Worm (Caenorhabditis elegans) whole organism, L4 larva: Measurements from ENCODE around the gene sec-61.A.

Experiments
- F10B5.3 ChIP-seq: sonication (generic microtip); optimal IDR thresholded peaks from 2 replicates; lab custom pipeline; 2016; ENCODE audit warnings: mild to moderate bottlenecking, missing genetic modification characterization, missing compliant biosample characterization
- F26F4.8 ChIP-seq: fragments of 200-800 bp; sonication (Bioruptor generic); conservative IDR thresholded peaks from 2 replicates; pipeline ENCODE4 v1.3.6; 2022; ENCODE audit warnings: missing genetic modification characterization, missing compliant biosample characterization
- Y105C5A.15 ChIP-seq: fragments of 200-800 bp; sonication (Bioruptor generic); IDR thresholded peaks from 2 replicates; pipeline ENCODE4 v1.3.6; 2022; ENCODE audit warnings: missing genetic modification characterization, missing compliant biosample characterization
- Y48G9A.11 ChIP-seq: fragments of 200-800 bp; sonication (Bioruptor generic); IDR thresholded peaks from 2 replicates; pipeline ENCODE4 v1.3.6; 2022; ENCODE audit warnings: missing genetic modification reagents, missing genetic modification characterization, missing compliant biosample characterization
- Y75B8A.6 ChIP-seq: fragments of 200-800 bp; sonication (Bioruptor generic); IDR thresholded peaks from 2 replicates; pipeline ENCODE4 v1.3.6; 2022; ENCODE audit warnings: missing genetic modification reagents, missing genetic modification characterization, missing compliant biosample characterization
- ZK337.2 ChIP-seq: fragments of 200-800 bp; sonication (Bioruptor generic); IDR thresholded peaks from 2 replicates; pipeline ENCODE4 v1.3.6; 2022; ENCODE audit warnings: missing genetic modification reagents, missing genetic modification characterization, missing compliant biosample characterization
- ZK546.5 ChIP-seq, 2 experiments: sonication (generic microtip); optimal IDR thresholded peaks; 2 replicates each; lab custom pipeline; 2017; ENCODE audit warnings: missing biosample characterization in 2 of 2, missing genetic modification characterization in 2 of 2
- aly-2 ChIP-seq: sonication (generic microtip); optimal IDR thresholded peaks from 2 replicates; lab custom pipeline; 2018; ENCODE audit warnings: missing biosample characterization, missing genetic modification characterization
- ceh-82 ChIP-seq: sonication (generic microtip); optimal IDR thresholded peaks from 2 replicates; lab custom pipeline; 2017; ENCODE audit warnings: missing biosample characterization, missing genetic modification characterization
- ces-1 ChIP-seq: fragments of 150-350 bp; sonication (generic microtip); optimal IDR thresholded peaks from 4 replicates; lab custom pipeline; 2014; ENCODE audit warnings: missing biosample characterization, missing genetic modification reagents, missing genetic modification characterization
- ctbp-1 ChIP-seq: fragments of 200-800 bp; sonication (Bioruptor generic); IDR thresholded peaks from 2 replicates; pipeline ENCODE4 v1.3.6; 2022; ENCODE audit warnings: missing genetic modification reagents, missing genetic modification characterization, missing compliant biosample characterization
- daf-16 ChIP-seq, 3 experiments: sonication (generic microtip); optimal IDR thresholded peaks; 2 replicates each; lab custom pipeline; 2016 to 2017; ENCODE audit warnings: missing genetic modification characterization in 3 of 3, missing genetic modification reagents in 3 of 3, mild to moderate bottlenecking in 2 of 3, missing compliant biosample characterization in 2 of 3, missing biosample characterization in 1 of 3, moderate library complexity in 1 of 3
- dmd-9 ChIP-seq: fragments of 200-800 bp; sonication (Bioruptor generic); IDR thresholded peaks from 2 replicates; pipeline ENCODE4 v1.3.6; 2022; ENCODE audit warnings: missing genetic modification reagents, missing genetic modification characterization, missing compliant biosample characterization
- dve-1 ChIP-seq: sonication (generic microtip); optimal IDR thresholded peaks from 2 replicates; lab custom pipeline; 2017; ENCODE audit warnings: antibody characterized with exemption, mild to moderate bottlenecking, missing genetic modification characterization, missing compliant biosample characterization; ENCODE audit not compliant: insufficient read depth
- egl-43 ChIP-seq: fragments of 200-800 bp; sonication (Bioruptor generic); IDR thresholded peaks from 2 replicates; pipeline ENCODE4 v1.3.6; 2022; ENCODE audit warnings: missing genetic modification reagents, missing genetic modification characterization, missing compliant biosample characterization
- fkh-10 ChIP-seq: fragments of 150-350 bp; optimal IDR thresholded peaks from 2 replicates; lab custom pipeline; 2014; ENCODE audit warnings: missing biosample characterization, missing genetic modification reagents, missing genetic modification characterization
- fos-1 ChIP-seq: fragments of 150-350 bp; optimal IDR thresholded peaks from 2 replicates; lab custom pipeline; 2014; ENCODE audit warnings: missing biosample characterization, missing genetic modification characterization
- hif-1 ChIP-seq, 2 experiments: sonication (generic microtip); optimal IDR thresholded peaks; 2 replicates each; lab custom pipeline; 2016 to 2017; ENCODE audit warnings: missing compliant biosample characterization in 2 of 2, missing genetic modification characterization in 2 of 2, missing genetic modification reagents in 2 of 2, missing genotype in 2 of 2, mild to moderate bottlenecking in 1 of 2
- hlh-11 ChIP-seq: fragments of 200-800 bp; sonication (Bioruptor generic); optimal IDR thresholded peaks from 2 replicates; lab custom pipeline; 2018; ENCODE audit warnings: mild to moderate bottlenecking, missing genetic modification characterization, missing compliant biosample characterization
- hmg-1.1 ChIP-seq: fragments of 200-800 bp; sonication (Bioruptor generic); IDR thresholded peaks from 2 replicates; pipeline ENCODE4 v1.3.6; 2022; ENCODE audit warnings: missing genetic modification reagents, missing genetic modification characterization, missing compliant biosample characterization
- jun-1 ChIP-seq: fragments of 150-350 bp; optimal IDR thresholded peaks from 2 replicates; lab custom pipeline; 2014; ENCODE audit warnings: missing biosample characterization, missing genetic modification reagents, missing genetic modification characterization
- lim-7 ChIP-seq: fragments of 200-800 bp; sonication (Bioruptor generic); IDR thresholded peaks from 2 replicates; pipeline ENCODE4 v1.3.6; 2022; ENCODE audit warnings: missing genetic modification characterization, missing compliant biosample characterization
- lin-1 ChIP-seq: fragments of 200-800 bp; sonication (Bioruptor generic); IDR thresholded peaks from 2 replicates; pipeline ENCODE4 v1.3.6; 2022; ENCODE audit warnings: missing genetic modification reagents, missing genetic modification characterization, missing compliant biosample characterization
- lin-13 ChIP-seq: fragments of 150-350 bp; optimal IDR thresholded peaks from 2 replicates; lab custom pipeline; 2014; ENCODE audit warnings: missing biosample characterization, missing genetic modification reagents, missing genetic modification characterization
- lin-15B ChIP-seq: fragments of 150-350 bp; sonication (generic microtip); optimal IDR thresholded peaks from 3 replicates; lab custom pipeline; 2014; ENCODE audit warnings: missing biosample characterization, missing genetic modification characterization
- lir-3 ChIP-seq: sonication (generic microtip); optimal IDR thresholded peaks from 2 replicates; lab custom pipeline; 2016; ENCODE audit warnings: mild to moderate bottlenecking, missing genetic modification characterization, missing compliant biosample characterization
- lsy-2 ChIP-seq, 2 experiments: fragments of 150-350 bp in 1 of 2; sonication (generic microtip) in 1 of 2; optimal IDR thresholded peaks; 2 replicates each; lab custom pipeline; 2014 to 2017; ENCODE audit warnings: missing biosample characterization in 2 of 2, missing genetic modification characterization in 2 of 2
- mdl-1 ChIP-seq, 2 experiments: fragments of 150-350 bp in 1 of 2; sonication (generic microtip) in 1 of 2; optimal IDR thresholded peaks; 2 replicates each; lab custom pipeline; 2014 to 2017; ENCODE audit warnings: missing biosample characterization in 2 of 2, missing genetic modification characterization in 2 of 2
- mdt-29 ChIP-seq: fragments of 200-800 bp; sonication (Bioruptor generic); IDR thresholded peaks from 2 replicates; pipeline ENCODE4 v1.3.6; 2022; ENCODE audit warnings: missing genetic modification reagents, missing genetic modification characterization, missing compliant biosample characterization
- mep-1 ChIP-seq: fragments of 150-350 bp; sonication (generic microtip); optimal IDR thresholded peaks from 3 replicates; lab custom pipeline; 2014; ENCODE audit warnings: missing biosample characterization, missing genetic modification characterization
- nhr-102 ChIP-seq: sonication (generic microtip); optimal IDR thresholded peaks from 2 replicates; lab custom pipeline; 2016; ENCODE audit warnings: mild to moderate bottlenecking, missing genetic modification characterization, moderate library complexity, missing compliant biosample characterization
- nhr-11 ChIP-seq: fragments of 150-350 bp; optimal IDR thresholded peaks from 2 replicates; lab custom pipeline; 2014; ENCODE audit warnings: missing biosample characterization, missing genetic modification characterization
- nhr-237 ChIP-seq: sonication (generic microtip); optimal IDR thresholded peaks from 2 replicates; lab custom pipeline; 2017; ENCODE audit warnings: missing biosample characterization, missing genetic modification characterization
- nhr-25 ChIP-seq: sonication (generic microtip); optimal IDR thresholded peaks from 2 replicates; lab custom pipeline; 2017; ENCODE audit warnings: missing genetic modification characterization, mild to moderate bottlenecking, missing compliant biosample characterization, antibody characterized with exemption, moderate library complexity, borderline replicate concordance; ENCODE audit not compliant: insufficient read depth
- nhr-41 ChIP-seq: fragments of 200-800 bp; sonication (Bioruptor generic); IDR thresholded peaks from 2 replicates; pipeline ENCODE4 v1.3.6; 2022; ENCODE audit warnings: missing genetic modification reagents, missing genetic modification characterization, missing compliant biosample characterization
- nhr-42 ChIP-seq: fragments of 200-800 bp; sonication (Bioruptor generic); IDR thresholded peaks from 2 replicates; pipeline ENCODE4 v1.3.6; 2022; ENCODE audit warnings: missing genetic modification characterization, missing compliant biosample characterization
- nhr-76 ChIP-seq: fragments of 150-350 bp; optimal IDR thresholded peaks from 2 replicates; lab custom pipeline; 2014; ENCODE audit warnings: missing biosample characterization, missing genetic modification characterization
- php-3 ChIP-seq: fragments of 200-800 bp; sonication (Bioruptor generic); IDR thresholded peaks from 2 replicates; pipeline ENCODE4 v1.3.6; 2022; ENCODE audit warnings: missing genetic modification reagents, missing genetic modification characterization, missing compliant biosample characterization
- pqm-1 ChIP-seq: sonication (generic microtip); optimal IDR thresholded peaks from 2 replicates; lab custom pipeline; 2017; ENCODE audit warnings: missing biosample characterization, missing genetic modification characterization
- rbr-2 ChIP-seq: sonication (generic microtip); optimal IDR thresholded peaks from 2 replicates; lab custom pipeline; 2016; ENCODE audit warnings: missing genotype, missing genetic modification characterization, missing compliant biosample characterization
- snpc-1.2 ChIP-seq: fragments of 200-800 bp; sonication (Bioruptor generic); IDR thresholded peaks from 2 replicates; pipeline ENCODE4 v1.3.6; 2022; ENCODE audit warnings: missing genetic modification reagents, missing genetic modification characterization, missing compliant biosample characterization
- snpc-4 ChIP-seq: fragments of 150-350 bp; optimal IDR thresholded peaks from 2 replicates; lab custom pipeline; 2014; ENCODE audit warnings: missing biosample characterization, missing genetic modification characterization
- spr-1 ChIP-seq: sonication (generic microtip); optimal IDR thresholded peaks from 2 replicates; lab custom pipeline; 2016; ENCODE audit warnings: mild to moderate bottlenecking, missing genetic modification characterization, missing compliant biosample characterization
- tag-97 ChIP-seq: fragments of 200-800 bp; sonication (Bioruptor generic); IDR thresholded peaks from 2 replicates; pipeline ENCODE4 v1.3.6; 2022; ENCODE audit warnings: missing genetic modification characterization, missing compliant biosample characterization
- unc-130 ChIP-seq: sonication (generic microtip); optimal IDR thresholded peaks from 2 replicates; lab custom pipeline; 2016; ENCODE audit warnings: missing genetic modification reagents, missing genetic modification characterization, missing compliant biosample characterization
- unc-39 ChIP-seq: sonication (generic microtip); optimal IDR thresholded peaks from 2 replicates; lab custom pipeline; 2017; ENCODE audit warnings: missing biosample characterization, missing genetic modification characterization
- unc-62 ChIP-seq, 3 experiments: fragments of 150-350 bp in 1 of 3; sonication (generic microtip); optimal IDR thresholded peaks in 2 of 3; peaks in 1 of 3; 1 replicate in 1 of 3; 2 replicates in 2 of 3; lab custom pipeline; 2014 to 2017; ENCODE audit warnings: missing biosample characterization in 3 of 3, missing genetic modification characterization in 3 of 3, missing genetic modification reagents in 3 of 3, missing genotype in 1 of 3
- zfp-3 ChIP-seq: fragments of 200-800 bp; sonication (Bioruptor generic); conservative IDR thresholded peaks from 2 replicates; pipeline ENCODE4 v1.3.6; 2022; ENCODE audit warnings: missing genetic modification reagents, missing genetic modification characterization, missing compliant biosample characterization
- zip-2 ChIP-seq: fragments of 150-350 bp; optimal IDR thresholded peaks from 2 replicates; lab custom pipeline; 2014; ENCODE audit warnings: missing biosample characterization, missing genetic modification characterization
- ztf-7 ChIP-seq: fragments of 150-350 bp; optimal IDR thresholded peaks from 2 replicates; lab custom pipeline; 2014; ENCODE audit warnings: missing biosample characterization, missing genetic modification characterization

Gene sec-61.A

DNA sequence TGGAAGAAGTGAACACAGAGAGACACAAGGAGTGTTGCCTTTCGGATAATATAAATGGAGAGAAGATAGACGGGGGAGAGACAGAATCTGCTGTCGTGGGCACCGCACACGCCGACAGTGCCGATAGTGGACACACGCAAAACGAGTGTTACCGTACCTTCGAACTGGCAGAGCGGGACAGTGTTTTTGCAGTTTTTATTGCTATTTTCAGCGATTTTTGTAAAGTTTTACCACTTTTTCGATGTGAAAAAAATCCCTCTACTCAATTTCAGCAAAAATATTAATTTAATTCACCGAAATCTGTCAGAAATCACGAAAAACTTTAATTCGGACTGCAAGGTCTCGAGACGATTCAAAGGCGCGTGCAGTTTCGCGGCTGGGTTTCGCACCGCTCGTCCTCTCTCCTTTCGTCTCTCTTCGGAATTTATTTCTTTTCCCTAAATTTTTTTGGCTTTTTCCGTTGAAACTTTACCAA lies at the start of gene sec-61.A (continued):
- 0 out of 2 replicates have a peak, but pooled peaks have one; percentile 53 for TF ChIP-seq mdt-29
- peak; percentile 54 for TF ChIP-seq pqm-1 (tag; lab: Kevin White, UChicago)
- peak; percentile 26; the same call in 1 of the 2 replicates for TF ChIP-seq ctbp-1
- TF ChIP-seq spr-1, result peak; percentile 49
- peak; percentile 54 for TF ChIP-seq jun-1 (tag; lab: Kevin White, UChicago)
- TF ChIP-seq lir-3, result no peak
- peak; percentile 55; the same call in 1 of the 2 replicates for TF ChIP-seq egl-43 (GFP tag; lab: Robert Waterston, UW)
- TF ChIP-seq nhr-42 (GFP tag; lab: Robert Waterston, UW), result no peak
- 0 out of 2 replicates have a peak, but pooled peaks have one; percentile 15 for TF ChIP-seq lim-7 (GFP tag; lab: Robert Waterston, UW)
- TF ChIP-seq Y48G9A.11, result no peak
- peak; percentile 66 for TF ChIP-seq lin-13 (GFP tag; lab: Kevin White, UChicago)
- no peak for TF ChIP-seq aly-2 (tag; lab: Kevin White, UChicago)
- no peak for TF ChIP-seq ZK546.5 (tag; optimal IDR thresholded peaks at IDR 0.05; lab: Kevin White, UChicago)
- peak; percentile 66 for TF ChIP-seq nhr-102 (tag; lab: Kevin White, UChicago)
- no peak for TF ChIP-seq lin-15B (tag; lab: Kevin White, UChicago)
- TF ChIP-seq daf-16 (GFP tag; optimal IDR thresholded peaks at IDR 0.05; lab: Kevin White, UChicago), result peak in 1 of 2 experiments; percentile 11
- TF ChIP-seq daf-16 (tag; optimal IDR thresholded peaks at IDR 0.05; lab: Kevin White, UChicago), result peak; percentile 14
- peak; percentile 47 for TF ChIP-seq nhr-25
- no peak for TF ChIP-seq ZK337.2 (GFP tag; lab: Robert Waterston, UW)
- peak; percentile 26 for TF ChIP-seq ztf-7 (tag; lab: Kevin White, UChicago)
- peak; percentile 77 for TF ChIP-seq mep-1 (tag; lab: Kevin White, UChicago)
- TF ChIP-seq nhr-11, result no peak
- TF ChIP-seq unc-39 (tag; lab: Kevin White, UChicago), result no peak
- TF ChIP-seq hmg-1.1 (GFP tag; lab: Robert Waterston, UW), result peak; percentile 75
- TF ChIP-seq rbr-2 (tag; lab: Kevin White, UChicago), result peak; percentile 78
- no peak for TF ChIP-seq php-3 (GFP tag; lab: Robert Waterston, UW)
- TF ChIP-seq unc-62 (GFP tag; optimal IDR thresholded peaks at IDR 0.05 in 1 of 2; lab: Kevin White, UChicago), result peak in 1 of 2 experiments; percentile 77
- no peak for TF ChIP-seq unc-62 (tag; optimal IDR thresholded peaks at IDR 0.05; lab: Kevin White, UChicago)
- TF ChIP-seq lsy-2 (tag; optimal IDR thresholded peaks at IDR 0.05; lab: Kevin White, UChicago), result peak; percentile 96 to 98
- TF ChIP-seq nhr-237 (tag; lab: Kevin White, UChicago), result no peak
- no peak for TF ChIP-seq F26F4.8 (GFP tag; lab: Robert Waterston, UW)
- TF ChIP-seq tag-97 (GFP tag; lab: Robert Waterston, UW), result no peak
- TF ChIP-seq F10B5.3, result no peak
- peak; percentile 79; the same call in 1 of the 2 replicates for TF ChIP-seq zfp-3
- TF ChIP-seq hlh-11 (tag; lab: Kevin White, UChicago), result peak; percentile 86
- no peak for TF ChIP-seq Y105C5A.15 (GFP tag; lab: Robert Waterston, UW)
- TF ChIP-seq snpc-1.2 (GFP tag; lab: Robert Waterston, UW), result peak; percentile 94
- TF ChIP-seq fkh-10, result peak; percentile 73
- TF ChIP-seq ces-1 (GFP tag; lab: Kevin White, UChicago), result no peak
- TF ChIP-seq dmd-9, result no peak
- peak; percentile 4 for TF ChIP-seq snpc-4 (tag; lab: Kevin White, UChicago)
- no peak for TF ChIP-seq nhr-41 (GFP tag; lab: Robert Waterston, UW)
- TF ChIP-seq nhr-76 (tag; lab: Kevin White, UChicago), result no peak
- peak; percentile 36 to 75 for TF ChIP-seq hif-1 (tag; optimal IDR thresholded peaks at IDR 0.05; lab: Kevin White, UChicago)
- TF ChIP-seq unc-130 (GFP tag; lab: Kevin White, UChicago), result peak; percentile 55
- peak; percentile 30 for TF ChIP-seq dve-1 (tag; lab: Kevin White, UChicago)
- TF ChIP-seq fos-1 (tag; lab: Kevin White, UChicago), result no peak
- peak; percentile 16 to 82 for TF ChIP-seq mdl-1 (tag; optimal IDR thresholded peaks at IDR 0.05; lab: Kevin White, UChicago)
- TF ChIP-seq zip-2 (tag; lab: Kevin White, UChicago), result no peak
- TF ChIP-seq ceh-82 (tag; lab: Kevin White, UChicago), result no peak
- no peak for TF ChIP-seq lin-1 (GFP tag; lab: Robert Waterston, UW)
- TF ChIP-seq Y75B8A.6, result no peak
